Worm (Caenorhabditis elegans): Measurements from ENCODE around the gene T21H3.5.

DNA sequence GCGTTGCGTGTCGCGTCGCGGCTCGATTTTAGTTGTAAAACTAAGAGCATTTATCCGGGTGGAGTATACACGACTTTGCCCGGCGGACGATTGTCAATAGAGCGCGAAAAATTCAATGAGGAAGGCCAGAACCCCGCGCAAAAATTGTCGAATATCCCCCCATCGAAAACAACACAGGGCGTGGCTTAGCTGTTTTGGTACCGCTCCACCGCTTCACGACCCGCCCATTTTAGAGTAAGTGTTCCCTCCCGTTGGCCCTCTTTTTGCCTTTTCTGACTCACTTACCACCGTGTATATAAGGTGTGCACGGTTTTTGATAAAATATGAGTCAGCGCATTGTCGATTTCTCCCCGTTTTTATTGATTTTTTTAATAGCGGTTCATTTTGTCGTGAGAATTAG, 10.7 kb downstream of the T21H3.5 start:
- no peak for TF ChIP-seq nhr-28 (tag; optimal IDR thresholded peaks at IDR 0.05)
- no peak for TF ChIP-seq dve-1 (tag; optimal IDR thresholded peaks at IDR 0.05; ENCODE audit: insufficient read depth)
- TF ChIP-seq ztf-11 (tag; optimal IDR thresholded peaks at IDR 0.05): no peak
